Fruit fly (Drosophila melanogaster): ENCODE results near the gene CG3226.

DNA sequence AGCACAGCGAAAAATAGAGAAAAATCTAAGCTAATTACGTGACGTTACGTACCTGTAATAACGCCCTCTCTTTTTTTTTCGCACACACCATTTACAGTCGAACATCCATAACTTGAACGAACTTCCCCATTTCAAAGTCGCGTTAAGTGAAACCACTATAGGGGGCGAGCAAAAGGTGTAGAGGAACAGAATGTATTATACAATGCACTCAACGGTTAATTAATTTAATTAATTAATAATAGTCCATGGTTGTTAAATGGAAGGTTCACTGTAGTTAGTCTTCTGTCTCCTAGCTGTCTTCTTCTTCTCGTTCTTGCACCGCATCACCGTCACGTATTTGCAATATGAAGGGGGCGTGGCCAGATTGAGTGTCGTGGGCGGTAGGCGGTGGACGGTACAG, 12.4 kb downstream of the CG3226 start:
- TF ChIP-seq psq (GFP tag; optimal IDR thresholded peaks at IDR 0.05), result no peak
- no peak for TF ChIP-seq pan (optimal IDR thresholded peaks at IDR 0.05)
- no peak for TF ChIP-seq GATAd (GFP tag; optimal IDR thresholded peaks at IDR 0.05)
